Worm (Caenorhabditis elegans): Measurements from ENCODE around the gene fbxb-30.

DNA sequence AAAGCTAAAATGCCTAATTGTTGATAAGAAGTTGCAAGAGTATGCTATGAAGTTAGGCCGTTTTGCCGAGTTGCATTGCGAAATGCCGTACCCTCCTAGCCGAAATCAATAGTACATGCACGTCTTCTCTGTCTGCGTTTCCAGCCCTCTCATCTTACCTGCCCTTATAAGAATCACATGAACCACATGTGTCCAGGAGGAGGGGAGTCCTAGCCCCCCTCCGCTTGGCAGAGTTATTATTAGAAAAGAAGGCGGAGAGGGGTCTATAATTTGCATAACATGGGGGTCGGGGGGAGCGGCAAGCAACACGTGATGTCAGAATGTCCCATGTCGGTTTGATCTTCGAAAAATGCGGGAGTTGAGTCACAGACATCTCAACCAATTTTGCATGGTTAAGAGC, 48.2 kb downstream of the fbxb-30 start:
- TF ChIP-seq nhr-179 (tag; optimal IDR thresholded peaks at IDR 0.05) (no peak), bed-2 (GFP tag; IDR thresholded peaks at IDR 0.05) (no peak), him-1 (tag; optimal IDR thresholded peaks at IDR 0.05) (no peak), chd-7 (tag; optimal IDR thresholded peaks at IDR 0.05) (no peak), attf-6 (GFP tag; IDR thresholded peaks at IDR 0.05) (no peak), dpl-1 (GFP tag; optimal IDR thresholded peaks at IDR 0.05) (no peak), let-526 (GFP tag; IDR thresholded peaks at IDR 0.05) (no peak)

All from whole organism, young adult.